Fruit fly (Drosophila melanogaster): ENCODE measurements around the gene hep.

The hep gene

dm6 chrX:13089920-13090655 lies at the start of gene hep:
Gene hep (minus strand): TSS chrX:13090434.
- TF ChIP-seq CG5180 (GFP tag; optimal IDR thresholded peaks at IDR 0.05) (no peak), knrl (GFP tag; IDR thresholded peaks at IDR 0.05; ENCODE audit: partially characterized antibody) (peak; percentile 86), CG3847 (GFP tag; IDR thresholded peaks at IDR 0.05) (0 out of 2 replicates have a peak, but pooled peaks have one; percentile 17), CG2129 (GFP tag; IDR thresholded peaks at IDR 0.05; ENCODE audit: partially characterized antibody) (peak; percentile 57), CG31388 (GFP tag; optimal IDR thresholded peaks at IDR 0.05) (no peak), oc (tag; optimal IDR thresholded peaks at IDR 0.05) (no peak), wek (GFP tag; optimal IDR thresholded peaks at IDR 0.05) (no peak), mld (GFP tag; IDR thresholded peaks at IDR 0.05; ENCODE audit: partially characterized antibody) (peak; percentile 79; the same call in 2 of the 3 replicates), amos (GFP tag; IDR thresholded peaks at IDR 0.05; ENCODE audit: partially characterized antibody) (peak; percentile 95), CG13287 (GFP tag; IDR thresholded peaks at IDR 0.05; ENCODE audit: partially characterized antibody) (peak; percentile 75), wor (GFP tag; IDR thresholded peaks at IDR 0.05) (no peak), kni (GFP tag; optimal IDR thresholded peaks at IDR 0.05) (no peak), CG42726 (GFP tag; IDR thresholded peaks at IDR 0.05; ENCODE audit: partially characterized antibody) (peak; percentile 90), CG16815 (GFP tag; optimal IDR thresholded peaks at IDR 0.05) (no peak), CG11085 (GFP tag; IDR thresholded peaks at IDR 0.05) (no peak), CG10543 (GFP tag; optimal IDR thresholded peaks at IDR 0.05) (no peak), sr (GFP tag; IDR thresholded peaks at IDR 0.05) (no peak), seq (GFP tag; IDR thresholded peaks at IDR 0.05) (no peak), dmrt11E (tag; optimal IDR thresholded peaks at IDR 0.05) (no peak), Hr78 (GFP tag; optimal IDR thresholded peaks at IDR 0.05) (no peak), crp (GFP tag; optimal IDR thresholded peaks at IDR 0.05) (no peak), salm (tag; optimal IDR thresholded peaks at IDR 0.05) (no peak), bsh (GFP tag; optimal IDR thresholded peaks at IDR 0.05) (peak in 1 of 2 experiments; percentile 44), CG34422 (GFP tag; IDR thresholded peaks at IDR 0.05) (no peak), CG2678 (tag; optimal IDR thresholded peaks at IDR 0.05) (no peak), vnd (GFP tag; IDR thresholded peaks at IDR 0.05; ENCODE audit: partially characterized antibody) (peak; percentile 85), CG14441 (GFP tag; IDR thresholded peaks at IDR 0.05) (no peak), fd102C (GFP tag; optimal IDR thresholded peaks at IDR 0.05) (no peak), lilli (GFP tag; optimal IDR thresholded peaks at IDR 0.05) (no peak), CG11560 (tag; IDR thresholded peaks at IDR 0.05) (no peak), CoRest (tag; optimal IDR thresholded peaks at IDR 0.05) (no peak), Scr (GFP tag; IDR thresholded peaks at IDR 0.05; ENCODE audit: partially characterized antibody) (peak; percentile 82), CG9932 (GFP tag; IDR thresholded peaks at IDR 0.05) (peak; percentile 57), CG17385 (GFP tag; optimal IDR thresholded peaks at IDR 0.05) (no peak), jing (GFP tag; optimal IDR thresholded peaks at IDR 0.05) (no peak), Myb (GFP tag; optimal IDR thresholded peaks at IDR 0.05) (no peak), CG9609 (GFP tag; optimal IDR thresholded peaks at IDR 0.05) (no peak), Atf-2 (GFP tag; optimal IDR thresholded peaks at IDR 0.05) (no peak), CG30431 (GFP tag; optimal IDR thresholded peaks at IDR 0.05) (no peak), CG18599 (GFP tag; optimal IDR thresholded peaks at IDR 0.05) (no peak), Hey (tag; optimal IDR thresholded peaks at IDR 0.05) (no peak), CG9817 (tag; optimal IDR thresholded peaks at IDR 0.05) (no peak), ci (GFP tag; IDR thresholded peaks at IDR 0.05) (0 out of 3 replicates have a peak, but pooled peaks have one; percentile 19), peb (GFP tag; IDR thresholded peaks at IDR 0.05) (no peak), Sin3A (optimal IDR thresholded peaks at IDR 0.05) (no peak), tll (GFP tag; optimal IDR thresholded peaks at IDR 0.05) (no peak), CG7963 (GFP tag; IDR thresholded peaks at IDR 0.05; ENCODE audit: partially characterized antibody) (peak; percentile 86)

Measured in whole organism, embryonic.